Worm (Caenorhabditis elegans) whole organism, L4 larva: ENCODE results near the gene K03B4.2.

Experiments used
- ama-1 ChIP-seq: fragments of 150-350 bp; optimal IDR thresholded peaks from 2 replicates; lab custom pipeline; 2014; ENCODE audit warnings: inconsistent platforms, mixed read lengths
- daf-12 ChIP-seq: fragments of 150-350 bp; optimal IDR thresholded peaks from 2 replicates; lab custom pipeline; 2014; ENCODE audit warnings: missing biosample characterization, missing genetic modification reagents, missing genetic modification characterization
- fkh-10 ChIP-seq: fragments of 150-350 bp; optimal IDR thresholded peaks from 2 replicates; lab custom pipeline; 2014; ENCODE audit warnings: missing biosample characterization, missing genetic modification reagents, missing genetic modification characterization
- mep-1 ChIP-seq: fragments of 150-350 bp; sonication (generic microtip); optimal IDR thresholded peaks from 3 replicates; lab custom pipeline; 2014; ENCODE audit warnings: missing biosample characterization, missing genetic modification characterization
- nhr-76 ChIP-seq: fragments of 150-350 bp; optimal IDR thresholded peaks from 2 replicates; lab custom pipeline; 2014; ENCODE audit warnings: missing biosample characterization, missing genetic modification characterization
- pqm-1 ChIP-seq: sonication (generic microtip); optimal IDR thresholded peaks from 2 replicates; lab custom pipeline; 2017; ENCODE audit warnings: missing biosample characterization, missing genetic modification characterization

- no peak for TF ChIP-seq fkh-10 (GFP tag; lab: Kevin White, UChicago)
- no peak for TF ChIP-seq pqm-1 (tag; lab: Kevin White, UChicago)
- no peak for TF ChIP-seq nhr-76 (tag; lab: Kevin White, UChicago)
- TF ChIP-seq ama-1 (lab: Kevin White, UChicago): no peak
- no peak for TF ChIP-seq mep-1 (tag; lab: Kevin White, UChicago)
- TF ChIP-seq daf-12 (tag; lab: Kevin White, UChicago): no peak
Observed at ce11 chrV:4653093-4653492, 34.7 kb upstream of the K03B4.2 start.
